Worm (Caenorhabditis elegans): Measurements from ENCODE around the gene glr-6.

The glr-6 gene

DNA sequence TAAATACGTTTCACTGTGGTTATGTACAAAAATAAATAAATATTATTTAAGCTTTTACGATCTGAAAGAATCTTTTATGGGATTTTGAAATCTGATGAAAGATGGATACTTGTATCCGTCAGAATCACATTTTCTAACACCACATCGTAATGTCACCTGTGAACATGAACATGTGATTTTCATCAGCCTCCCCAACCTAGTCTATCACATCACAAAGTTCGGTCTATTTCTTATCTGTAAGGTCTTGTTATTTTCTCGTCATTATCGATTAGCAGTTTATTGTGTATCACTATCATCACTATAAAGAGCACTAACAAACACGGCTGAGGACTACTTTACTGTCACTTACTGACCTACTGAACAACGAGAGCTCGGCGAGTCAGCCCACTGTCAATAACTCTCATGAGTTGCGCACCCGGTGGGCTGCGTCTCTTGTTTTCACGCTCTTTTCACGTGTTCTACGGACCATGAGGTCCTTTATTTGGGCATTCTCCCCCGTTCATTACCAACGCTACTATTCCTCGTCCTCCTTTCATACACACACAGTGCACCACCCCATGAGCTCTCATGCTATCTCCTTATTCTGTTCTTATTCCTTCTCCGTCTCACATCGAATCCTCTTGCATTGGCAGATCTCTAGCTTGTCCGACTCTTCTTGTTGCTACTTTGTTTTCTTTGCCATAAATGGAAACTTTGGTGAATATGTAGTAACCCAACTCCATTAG lies 33.2 kb downstream of the glr-6 start:
- TF ChIP-seq F13C5.2 (tag; optimal IDR thresholded peaks at IDR 0.05) (peak; percentile 25), hmg-4 (GFP tag; optimal IDR thresholded peaks at IDR 0.05) (peak; percentile 56), aly-1 (tag; optimal IDR thresholded peaks at IDR 0.05) (no peak), flt-1 (GFP tag; IDR thresholded peaks at IDR 0.05) (no peak), tra-4 (tag; optimal IDR thresholded peaks at IDR 0.05) (no peak)

DNA sequence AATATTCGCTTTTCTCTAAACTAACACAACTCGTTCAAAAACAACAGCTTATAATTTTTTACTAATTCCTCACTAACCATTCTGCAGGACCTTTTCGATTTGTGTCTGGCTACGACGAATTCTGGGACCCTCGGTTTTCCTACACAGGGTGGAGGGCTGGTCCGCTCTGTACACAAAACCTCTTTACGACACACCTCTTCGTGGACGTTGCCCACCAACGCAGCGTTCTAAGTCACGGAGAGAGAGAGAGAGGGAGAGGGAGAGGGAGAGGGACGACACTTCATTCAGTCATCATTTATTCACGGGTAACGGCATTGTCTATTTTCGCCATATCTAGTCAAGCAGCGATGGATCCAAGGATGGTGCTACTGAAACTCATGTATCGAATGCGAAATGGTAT lies 34.1 kb downstream of the glr-6 start, which contains the start of gene atg-2:
Gene atg-2 (plus strand): TSS at position 301 of the 400 bp plus-strand sequence.
- TF ChIP-seq hmg-4 (GFP tag; optimal IDR thresholded peaks at IDR 0.05) (peak; percentile 62), tra-4 (tag; optimal IDR thresholded peaks at IDR 0.05) (no peak)

DNA sequence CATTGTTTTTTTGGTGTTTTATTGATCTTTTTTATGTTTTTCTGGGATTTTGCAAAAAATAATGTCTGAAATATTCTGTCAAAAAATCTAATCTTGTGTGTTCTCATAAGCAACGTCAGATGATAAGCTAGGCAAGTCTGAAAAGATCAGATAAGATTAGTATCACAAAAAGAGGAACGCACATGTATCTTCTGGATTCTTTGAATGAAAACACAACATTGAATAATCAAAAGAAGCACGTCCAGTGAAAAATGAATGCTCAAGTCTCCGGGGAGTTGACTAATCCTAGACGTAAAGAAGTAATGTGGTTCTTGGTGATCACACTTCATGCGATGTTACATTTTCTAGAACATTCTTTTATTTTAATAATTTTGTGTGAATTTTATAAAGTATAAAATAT lies 35.1 kb downstream of the glr-6 start:
- no peak for TF ChIP-seq ceh-36 (tag; optimal IDR thresholded peaks at IDR 0.05)

DNA sequence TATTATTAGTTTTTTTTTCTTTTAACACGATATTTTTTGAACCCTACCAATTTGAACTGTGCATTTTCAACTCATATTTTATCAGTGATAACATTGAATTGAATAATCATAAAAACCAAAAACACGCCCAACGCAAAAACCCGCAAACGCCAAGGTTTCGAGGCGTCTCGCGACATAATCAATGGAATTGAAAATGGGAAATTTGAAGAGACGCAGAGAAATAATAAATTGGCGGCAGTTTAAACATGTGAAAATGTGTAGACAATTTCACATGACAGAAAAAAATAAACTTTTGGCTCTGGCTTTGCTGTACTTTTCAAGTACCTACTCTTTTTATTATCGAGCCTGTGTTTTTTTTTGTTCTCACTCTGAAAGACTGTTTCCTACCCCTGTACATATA lies 35.7 kb downstream of the glr-6 start:
- TF ChIP-seq sea-1 (GFP tag; conservative IDR thresholded peaks at IDR 0.05) (no peak), aly-1 (tag; optimal IDR thresholded peaks at IDR 0.05) (no peak), ama-1 (optimal IDR thresholded peaks at IDR 0.05) (no peak), hmbx-1 (tag; optimal IDR thresholded peaks at IDR 0.05) (no peak), ets-7 (tag; optimal IDR thresholded peaks at IDR 0.05) (no peak)

DNA sequence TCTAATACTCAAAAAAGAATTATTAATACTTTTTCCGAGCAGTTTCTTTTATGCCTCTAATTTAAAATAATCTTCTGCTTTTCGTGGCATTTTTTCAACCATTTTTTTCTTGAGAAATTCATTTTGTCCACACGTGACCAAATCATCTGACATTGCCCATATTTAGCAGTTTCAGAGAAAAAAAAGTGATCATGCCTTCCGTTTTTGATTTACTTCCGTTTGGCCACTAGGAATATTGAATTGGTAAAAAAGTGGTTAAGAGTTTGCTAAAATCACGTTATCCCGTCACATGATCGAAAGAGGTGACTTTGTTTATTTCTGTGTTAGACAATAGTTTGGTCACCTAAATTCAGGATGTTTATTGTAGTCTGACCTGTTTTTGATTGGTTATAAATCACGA lies 36.1 kb downstream of the glr-6 start:
- TF ChIP-seq ceh-36 (tag; optimal IDR thresholded peaks at IDR 0.05) (no peak), ceh-13 (GFP tag; optimal IDR thresholded peaks at IDR 0.05) (no peak), tbx-11 (GFP tag; IDR thresholded peaks at IDR 0.05) (no peak), hnd-1 (tag; optimal IDR thresholded peaks at IDR 0.05) (no peak), B0310.2 (tag; optimal IDR thresholded peaks at IDR 0.05) (no peak), F13C5.2 (tag; optimal IDR thresholded peaks at IDR 0.05) (no peak), flt-1 (GFP tag; IDR thresholded peaks at IDR 0.05) (no peak), ets-7 (tag; optimal IDR thresholded peaks at IDR 0.05) (no peak), scrt-1 (GFP tag; IDR thresholded peaks at IDR 0.05) (no peak), ama-1 (optimal IDR thresholded peaks at IDR 0.05) (no peak), hmg-4 (GFP tag; optimal IDR thresholded peaks at IDR 0.05) (no peak), tbx-37 (GFP tag; conservative IDR thresholded peaks at IDR 0.05) (no peak), pes-1 (GFP tag; IDR thresholded peaks at IDR 0.05) (no peak), aly-1 (tag; optimal IDR thresholded peaks at IDR 0.05) (no peak), tra-4 (tag; optimal IDR thresholded peaks at IDR 0.05) (no peak), hmbx-1 (tag; optimal IDR thresholded peaks at IDR 0.05) (no peak), sea-1 (GFP tag; conservative IDR thresholded peaks at IDR 0.05) (no peak)

DNA sequence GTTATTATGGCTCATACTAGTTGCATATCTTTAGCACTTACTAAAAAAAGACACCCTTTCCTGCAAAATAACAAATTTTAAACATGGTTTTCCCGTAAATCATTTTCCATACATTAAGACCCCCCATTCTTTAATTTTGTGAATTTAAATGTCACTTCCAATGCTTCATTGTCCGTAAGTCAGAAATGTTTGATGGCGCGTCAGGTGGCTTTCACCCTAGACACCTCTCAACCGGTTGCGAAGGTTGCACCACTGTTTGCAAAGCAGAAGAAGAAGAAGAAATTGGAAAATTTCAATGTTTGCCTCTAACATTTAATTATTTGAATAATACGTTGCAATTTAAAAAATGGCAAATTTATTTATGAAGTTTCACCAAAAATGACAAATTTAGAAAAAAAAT lies 39.0 kb downstream of the glr-6 start:
- TF ChIP-seq ama-1 (optimal IDR thresholded peaks at IDR 0.05) (no peak), pes-1 (GFP tag; IDR thresholded peaks at IDR 0.05) (no peak)

DNA sequence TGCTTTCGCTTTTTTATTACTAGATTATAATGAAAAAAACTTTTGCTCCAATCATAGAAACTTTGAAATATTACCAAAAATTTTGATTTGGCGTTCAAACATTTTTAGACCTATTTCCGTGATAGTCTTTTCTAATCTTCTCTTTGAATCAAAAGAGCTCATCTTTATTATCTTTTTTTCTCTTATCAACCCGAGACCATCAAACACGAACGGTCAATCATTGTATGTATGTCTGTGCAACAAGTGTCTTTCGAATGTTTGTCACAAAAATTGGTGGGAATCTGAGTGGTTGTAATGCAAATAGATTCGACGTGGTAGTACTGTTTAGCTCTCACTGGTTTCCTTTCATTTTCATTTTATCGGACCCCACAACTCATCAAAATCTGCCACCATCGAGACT lies 40.7 kb downstream of the glr-6 start, which contains the start of gene M03A8.3:
Gene M03A8.3 (plus strand): TSS at position 278 of the 400 bp plus-strand sequence.
- no peak for TF ChIP-seq scrt-1 (GFP tag; IDR thresholded peaks at IDR 0.05)
- TF ChIP-seq ceh-36 (tag; optimal IDR thresholded peaks at IDR 0.05): no peak
- TF ChIP-seq tra-4 (tag; optimal IDR thresholded peaks at IDR 0.05): no peak
- no peak for TF ChIP-seq flt-1 (GFP tag; IDR thresholded peaks at IDR 0.05)
- no peak for TF ChIP-seq hnd-1 (tag; optimal IDR thresholded peaks at IDR 0.05)
- no peak for TF ChIP-seq pes-1 (GFP tag; IDR thresholded peaks at IDR 0.05)
- no peak for TF ChIP-seq B0310.2 (tag; optimal IDR thresholded peaks at IDR 0.05)
- TF ChIP-seq aly-1 (tag; optimal IDR thresholded peaks at IDR 0.05): no peak
- no peak for TF ChIP-seq ceh-13 (GFP tag; optimal IDR thresholded peaks at IDR 0.05)
- TF ChIP-seq hmbx-1 (tag; optimal IDR thresholded peaks at IDR 0.05): no peak
- no peak for TF ChIP-seq tbx-37 (GFP tag; conservative IDR thresholded peaks at IDR 0.05)
- no peak for TF ChIP-seq hmg-4 (GFP tag; optimal IDR thresholded peaks at IDR 0.05)
- TF ChIP-seq ets-7 (tag; optimal IDR thresholded peaks at IDR 0.05): no peak
- TF ChIP-seq F13C5.2 (tag; optimal IDR thresholded peaks at IDR 0.05): no peak
- no peak for TF ChIP-seq tbx-11 (GFP tag; IDR thresholded peaks at IDR 0.05)
- TF ChIP-seq sea-1 (GFP tag; conservative IDR thresholded peaks at IDR 0.05): no peak

DNA sequence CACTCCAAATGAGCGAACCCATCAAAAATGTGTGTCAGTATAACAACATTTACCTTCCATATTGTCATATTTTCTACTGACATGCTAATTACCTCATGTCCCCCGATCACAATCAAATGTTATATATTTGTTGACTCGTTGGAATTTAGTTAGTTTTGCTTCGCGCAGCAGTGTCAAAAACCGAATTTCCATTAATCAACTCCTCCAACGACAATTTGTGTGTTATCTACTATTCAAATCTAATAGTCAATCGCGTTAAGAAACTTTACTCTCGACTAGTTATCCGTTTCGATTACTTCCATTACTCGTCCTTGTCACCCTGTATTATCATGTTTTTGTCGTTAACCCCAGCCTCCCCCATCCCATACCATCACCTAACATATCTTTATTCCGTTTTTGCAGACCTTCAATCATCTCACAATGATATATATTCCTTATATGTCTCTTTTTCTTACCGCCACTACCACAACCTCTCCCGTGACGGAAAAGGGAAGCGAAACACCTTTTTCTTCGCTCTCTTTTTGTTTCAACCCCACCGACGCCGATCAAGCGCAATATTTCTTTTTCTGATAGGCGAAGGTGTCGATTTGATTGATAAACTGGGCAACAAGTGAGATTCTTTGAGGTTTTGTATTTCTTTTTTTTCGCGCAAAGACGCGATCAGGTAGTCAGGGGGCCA lies 44.5 kb downstream of the glr-6 start:
- TF ChIP-seq ceh-13 (GFP tag; optimal IDR thresholded peaks at IDR 0.05) (no peak), hmg-4 (GFP tag; optimal IDR thresholded peaks at IDR 0.05) (no peak), hnd-1 (tag; optimal IDR thresholded peaks at IDR 0.05) (no peak), B0310.2 (tag; optimal IDR thresholded peaks at IDR 0.05) (no peak), tbx-11 (GFP tag; IDR thresholded peaks at IDR 0.05) (no peak), scrt-1 (GFP tag; IDR thresholded peaks at IDR 0.05) (no peak), aly-1 (tag; optimal IDR thresholded peaks at IDR 0.05) (no peak), tra-4 (tag; optimal IDR thresholded peaks at IDR 0.05) (no peak), hmbx-1 (tag; optimal IDR thresholded peaks at IDR 0.05) (no peak)

Data from whole organism, early embryonic.